Worm (Caenorhabditis elegans) whole organism, early embryonic: Measurements from ENCODE around the gene nlp-26.

Experiments used
- B0310.2 ChIP-seq: sonication (generic microtip); optimal IDR thresholded peaks from 2 replicates; lab custom pipeline; 2016; ENCODE audit warnings: mild to moderate bottlenecking, missing genetic modification characterization, missing compliant biosample characterization
- F13C5.2 ChIP-seq: sonication (generic microtip); optimal IDR thresholded peaks from 2 replicates; lab custom pipeline; 2017; ENCODE audit warnings: mild to moderate bottlenecking, missing genetic modification characterization, inconsistent platforms, missing compliant biosample characterization
- aly-1 ChIP-seq: sonication (generic microtip); optimal IDR thresholded peaks from 2 replicates; lab custom pipeline; 2016; ENCODE audit warnings: missing genetic modification characterization, missing compliant biosample characterization
- ama-1 ChIP-seq: fragments of 150-350 bp; optimal IDR thresholded peaks from 2 replicates; lab custom pipeline; 2014
- ceh-13 ChIP-seq: fragments of 200-800 bp; sonication (Bioruptor generic); optimal IDR thresholded peaks from 2 replicates; lab custom pipeline; 2018; ENCODE audit warnings: mild to moderate bottlenecking, missing genetic modification characterization, missing compliant biosample characterization
- ceh-36 ChIP-seq: sonication (generic microtip); optimal IDR thresholded peaks from 2 replicates; lab custom pipeline; 2016; ENCODE audit warnings: missing genetic modification characterization, inconsistent platforms, missing compliant biosample characterization
- ets-7 ChIP-seq: sonication (generic microtip); optimal IDR thresholded peaks from 2 replicates; lab custom pipeline; 2016; ENCODE audit warnings: missing genotype, missing genetic modification characterization, missing compliant biosample characterization
- flt-1 ChIP-seq: fragments of 200-800 bp; sonication (Bioruptor generic); IDR thresholded peaks from 2 replicates; pipeline ENCODE4 v1.3.6; 2022; ENCODE audit warnings: missing genetic modification characterization, missing compliant biosample characterization
- hmbx-1 ChIP-seq: sonication (generic microtip); optimal IDR thresholded peaks from 2 replicates; lab custom pipeline; 2016; ENCODE audit warnings: mild to moderate bottlenecking, missing genetic modification characterization, missing compliant biosample characterization
- hmg-4 ChIP-seq: fragments of 200-800 bp; sonication (Bioruptor generic); optimal IDR thresholded peaks from 2 replicates; lab custom pipeline; 2018; ENCODE audit warnings: mild to moderate bottlenecking, missing genetic modification characterization, missing compliant biosample characterization
- hnd-1 ChIP-seq: sonication (generic microtip); optimal IDR thresholded peaks from 2 replicates; lab custom pipeline; 2016; ENCODE audit warnings: missing genetic modification characterization, missing compliant biosample characterization
- pes-1 ChIP-seq: fragments of 200-800 bp; sonication (Bioruptor generic); IDR thresholded peaks from 2 replicates; pipeline ENCODE4 v1.3.6; 2022; ENCODE audit warnings: missing genetic modification reagents, missing genetic modification characterization, missing compliant biosample characterization
- scrt-1 ChIP-seq: fragments of 200-800 bp; sonication (Bioruptor generic); IDR thresholded peaks from 2 replicates; pipeline ENCODE4 v1.3.6; 2022; ENCODE audit warnings: missing genetic modification characterization, missing compliant biosample characterization
- sea-1 ChIP-seq: fragments of 200-800 bp; sonication (Bioruptor generic); conservative IDR thresholded peaks from 2 replicates; pipeline ENCODE4 v1.3.6; 2022; ENCODE audit warnings: missing genetic modification characterization, missing compliant biosample characterization
- tbx-11 ChIP-seq: fragments of 200-800 bp; sonication (Bioruptor generic); IDR thresholded peaks from 2 replicates; pipeline ENCODE4 v1.3.6; 2022; ENCODE audit warnings: missing genetic modification characterization, missing compliant biosample characterization
- tbx-37 ChIP-seq: fragments of 200-800 bp; sonication (Bioruptor generic); conservative IDR thresholded peaks from 2 replicates; pipeline ENCODE4 v1.3.6; 2022; ENCODE audit warnings: missing genetic modification reagents, missing genetic modification characterization, missing compliant biosample characterization
- tra-4 ChIP-seq: sonication (generic microtip); optimal IDR thresholded peaks from 2 replicates; lab custom pipeline; 2017; ENCODE audit warnings: missing genetic modification characterization, missing compliant biosample characterization

Gene nlp-26

DNA sequence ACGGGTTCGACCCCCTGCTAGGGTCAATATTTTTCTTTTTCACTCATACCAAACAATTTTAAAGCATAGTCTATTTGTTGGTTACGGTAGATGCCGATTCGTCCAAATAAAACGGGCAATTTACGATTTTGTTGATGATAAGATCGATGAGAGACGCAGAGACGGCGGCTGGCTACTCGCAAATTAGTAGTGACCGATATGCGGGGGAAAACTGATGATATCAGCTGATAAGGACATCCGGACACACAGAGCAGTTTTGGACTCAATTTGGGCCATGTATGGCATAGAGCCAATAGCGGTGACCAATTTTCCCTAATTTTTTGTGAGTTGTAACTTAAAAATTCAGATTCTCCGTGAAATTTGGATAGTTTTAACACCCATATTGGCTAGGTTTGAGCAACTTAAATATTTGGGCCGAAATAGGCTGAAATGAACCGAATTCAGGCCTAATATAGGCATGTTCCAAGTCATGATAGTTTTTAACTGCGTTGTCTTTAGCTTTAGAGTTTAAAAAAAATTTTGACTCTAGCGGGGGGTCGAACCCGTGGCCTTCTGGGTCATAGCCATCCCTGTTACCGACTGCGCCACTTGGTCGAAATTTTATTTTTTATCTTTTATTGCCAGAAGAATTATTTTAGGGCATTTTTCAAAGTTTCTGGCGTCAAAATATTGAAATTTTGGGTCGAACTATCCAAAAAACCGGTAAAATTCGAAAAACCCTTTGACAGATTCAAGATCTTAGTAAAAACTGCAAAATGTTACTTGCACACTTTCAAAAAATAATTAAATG, 10.5 kb downstream of the nlp-26 start:
- TF ChIP-seq ceh-36 (no peak), tbx-37 (GFP tag; lab: Robert Waterston, UW) (no peak), tbx-11 (GFP tag; lab: Robert Waterston, UW) (no peak), ama-1 (lab: Kevin White, UChicago) (no peak), aly-1 (tag; lab: Kevin White, UChicago) (no peak), pes-1 (GFP tag; lab: Robert Waterston, UW) (no peak), flt-1 (GFP tag; lab: Robert Waterston, UW) (no peak), F13C5.2 (tag; lab: Kevin White, UChicago) (no peak)

- no peak for TF ChIP-seq ceh-13 (GFP tag; lab: Kevin White, UChicago)
- no peak for TF ChIP-seq B0310.2
Observed at ce11 chrV:19624749-19625148, 11.5 kb downstream of the nlp-26 start, which contains the start of gene dyf-19. TSS of gene dyf-19 (plus strand) at chrV:19625049.

DNA sequence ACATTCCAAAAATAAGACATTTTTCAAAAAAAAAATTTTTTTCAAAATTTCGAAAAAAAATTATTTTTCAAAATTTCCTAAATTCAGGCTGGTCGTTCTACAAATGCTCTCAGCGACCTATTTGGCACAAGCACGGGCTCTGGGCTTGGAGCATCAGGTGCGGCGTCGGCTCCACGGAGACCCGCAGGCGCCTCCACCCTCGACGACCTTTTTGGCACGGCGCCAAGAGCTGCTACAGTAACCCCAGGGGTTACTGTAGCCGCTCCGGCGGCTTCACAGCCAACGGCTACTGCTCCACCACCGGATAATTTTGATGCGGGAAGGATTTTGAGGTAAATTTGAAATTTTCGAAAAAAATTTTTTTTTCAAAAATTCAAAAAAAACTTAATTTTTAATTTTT, 12.5 kb downstream of the nlp-26 start:
- no peak for TF ChIP-seq pes-1 (GFP tag; lab: Robert Waterston, UW)
- TF ChIP-seq tbx-37 (GFP tag; lab: Robert Waterston, UW) = no peak
- no peak for TF ChIP-seq tra-4 (tag; lab: Kevin White, UChicago)
- TF ChIP-seq hnd-1 (tag; lab: Kevin White, UChicago) = no peak
- no peak for TF ChIP-seq flt-1 (GFP tag; lab: Robert Waterston, UW)

DNA sequence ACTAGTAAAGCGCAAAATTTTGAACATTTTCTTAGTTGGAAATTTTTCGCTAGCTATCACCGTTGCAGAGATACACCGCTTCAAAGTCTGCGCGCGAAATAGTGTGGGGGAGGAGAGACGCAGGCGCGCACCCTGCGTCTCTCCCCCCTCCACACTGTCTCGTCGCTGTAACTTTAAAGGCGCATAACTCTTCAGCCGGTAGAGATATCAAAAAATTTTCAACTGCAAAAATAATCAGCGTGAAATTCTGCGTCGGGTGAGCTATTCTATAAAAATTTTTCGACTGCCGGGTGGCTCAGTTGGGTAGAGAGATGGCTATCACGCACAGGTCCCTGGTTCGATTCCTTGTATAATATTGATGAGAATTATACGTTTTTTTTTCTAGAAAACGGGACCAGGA, 16.3 kb downstream of the nlp-26 start:
- TF ChIP-seq ceh-13 (GFP tag; lab: Kevin White, UChicago) (no peak), ama-1 (lab: Kevin White, UChicago) (no peak), ceh-36 (no peak), pes-1 (GFP tag; lab: Robert Waterston, UW) (peak; percentile 53), hmbx-1 (tag; lab: Kevin White, UChicago) (no peak), tra-4 (tag; lab: Kevin White, UChicago) (no peak), scrt-1 (GFP tag; lab: Robert Waterston, UW) (no peak), F13C5.2 (tag; lab: Kevin White, UChicago) (no peak), tbx-11 (GFP tag; lab: Robert Waterston, UW) (no peak), hmg-4 (GFP tag; lab: Kevin White, UChicago) (peak; percentile 37), sea-1 (GFP tag; lab: Robert Waterston, UW) (no peak)

DNA sequence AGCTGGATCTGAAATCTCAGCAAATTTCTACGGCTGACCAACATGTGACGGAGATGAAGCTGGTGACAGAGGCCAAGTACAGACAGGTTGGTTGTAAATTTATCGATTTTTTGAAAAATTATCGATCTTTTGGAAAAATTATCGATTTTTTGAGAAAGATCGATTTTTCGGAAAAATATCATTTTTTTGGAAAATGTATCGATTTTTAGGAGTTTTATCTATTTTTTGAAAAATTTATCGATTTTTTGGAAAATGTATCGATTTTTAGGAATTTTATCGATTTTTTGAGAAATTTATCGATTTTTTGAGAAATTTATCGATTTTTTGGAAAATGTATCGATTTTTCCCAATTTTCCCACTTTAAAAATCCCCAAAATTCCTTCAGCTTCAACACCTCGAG, 16.7 kb downstream of the nlp-26 start:
- TF ChIP-seq hmbx-1 (tag; lab: Kevin White, UChicago) (no peak), ets-7 (tag; lab: Kevin White, UChicago) (no peak), F13C5.2 (tag; lab: Kevin White, UChicago) (no peak), flt-1 (GFP tag; lab: Robert Waterston, UW) (no peak), scrt-1 (GFP tag; lab: Robert Waterston, UW) (no peak), tbx-37 (GFP tag; lab: Robert Waterston, UW) (no peak), ceh-13 (GFP tag; lab: Kevin White, UChicago) (no peak), B0310.2 (no peak), aly-1 (tag; lab: Kevin White, UChicago) (no peak), tbx-11 (GFP tag; lab: Robert Waterston, UW) (no peak), ceh-36 (no peak), hmg-4 (GFP tag; lab: Kevin White, UChicago) (no peak), pes-1 (GFP tag; lab: Robert Waterston, UW) (no peak), tra-4 (tag; lab: Kevin White, UChicago) (no peak), ama-1 (lab: Kevin White, UChicago) (no peak), sea-1 (GFP tag; lab: Robert Waterston, UW) (no peak), hnd-1 (tag; lab: Kevin White, UChicago) (no peak)

DNA sequence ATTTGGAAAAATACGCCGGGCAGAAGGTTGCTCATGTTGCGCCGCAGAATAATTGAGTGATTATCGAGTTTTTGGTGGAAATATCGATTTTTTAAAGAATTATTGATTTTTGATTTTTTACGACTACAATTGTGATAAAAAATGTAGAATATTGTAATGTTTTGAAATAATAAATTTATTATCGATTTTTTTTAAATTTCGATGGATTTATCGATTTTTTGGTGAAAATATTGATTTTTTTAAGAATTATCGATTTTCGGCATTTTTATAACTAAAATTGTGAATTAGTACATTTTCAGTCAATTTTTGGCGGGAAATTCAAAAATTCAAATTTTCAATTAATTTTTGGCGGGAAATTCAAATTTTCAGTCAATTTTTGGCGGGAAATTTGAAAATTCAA, 17.3 kb downstream of the nlp-26 start:
- TF ChIP-seq ama-1 (lab: Kevin White, UChicago) (no peak), sea-1 (GFP tag; lab: Robert Waterston, UW) (no peak), ceh-13 (GFP tag; lab: Kevin White, UChicago) (no peak), pes-1 (GFP tag; lab: Robert Waterston, UW) (no peak), flt-1 (GFP tag; lab: Robert Waterston, UW) (no peak), tbx-37 (GFP tag; lab: Robert Waterston, UW) (no peak), ceh-36 (no peak), hnd-1 (tag; lab: Kevin White, UChicago) (no peak), hmbx-1 (tag; lab: Kevin White, UChicago) (no peak), aly-1 (tag; lab: Kevin White, UChicago) (no peak), tra-4 (tag; lab: Kevin White, UChicago) (no peak), hmg-4 (GFP tag; lab: Kevin White, UChicago) (no peak), tbx-11 (GFP tag; lab: Robert Waterston, UW) (no peak), ets-7 (tag; lab: Kevin White, UChicago) (no peak), scrt-1 (GFP tag; lab: Robert Waterston, UW) (no peak), B0310.2 (no peak), F13C5.2 (tag; lab: Kevin White, UChicago) (no peak)

ce11 chrV:19632546-19632945, 19.3 kb downstream of the nlp-26 start, which contains the start of gene Y43F8C.5:
TSS of gene Y43F8C.5 (minus strand) at chrV:19632646.
- TF ChIP-seq sea-1 (GFP tag; lab: Robert Waterston, UW) (no peak), ceh-36 (no peak), hmbx-1 (tag; lab: Kevin White, UChicago) (no peak), aly-1 (tag; lab: Kevin White, UChicago) (no peak), ceh-13 (GFP tag; lab: Kevin White, UChicago) (no peak)
